Fruit fly (Drosophila melanogaster) whole organism, embryonic: ENCODE data around the gene CG8100.

Experiments used
- Atf3 ChIP-seq: fragments of 200-800 bp; sonication (Bioruptor generic); optimal IDR thresholded peaks from 3 replicates; lab custom pipeline; 2016; ENCODE audit warnings: missing biosample characterization, missing genetic modification characterization
- B-H2 ChIP-seq: fragments of 200-800 bp; sonication (Bioruptor generic); optimal IDR thresholded peaks from 2 replicates; lab custom pipeline; 2018; ENCODE audit warnings: missing biosample characterization, mild to moderate bottlenecking, missing genetic modification characterization
- CG10267 ChIP-seq: fragments of 200-800 bp; sonication (Bioruptor generic); optimal IDR thresholded peaks from 2 replicates; lab custom pipeline; 2018; ENCODE audit warnings: missing biosample characterization, mild to moderate bottlenecking, missing genetic modification characterization, moderate library complexity
- CG10979 ChIP-seq: fragments of 200-800 bp; sonication (Bioruptor generic); optimal IDR thresholded peaks from 2 replicates; lab custom pipeline; 2018; ENCODE audit warnings: missing biosample characterization, mild to moderate bottlenecking, missing genetic modification characterization, moderate library complexity
- CG11504 ChIP-seq: fragments of 200-800 bp; sonication (Bioruptor generic); optimal IDR thresholded peaks from 3 replicates; lab custom pipeline; 2019; ENCODE audit warnings: missing biosample characterization, mild to moderate bottlenecking, missing genetic modification characterization, moderate library complexity
- CG11723 ChIP-seq: fragments of 200-800 bp; sonication (Bioruptor generic); optimal IDR thresholded peaks from 2 replicates; lab custom pipeline; 2017; ENCODE audit warnings: missing biosample characterization, mild to moderate bottlenecking, missing genetic modification characterization
- CG12155 ChIP-seq: fragments of 200-800 bp; sonication (Bioruptor generic); optimal IDR thresholded peaks from 3 replicates; lab custom pipeline; 2016; ENCODE audit warnings: missing biosample characterization, missing genetic modification characterization
- CG13287 ChIP-seq: fragments of 200-800 bp; sonication (Bioruptor generic); IDR thresholded peaks from 2 replicates; pipeline ENCODE4 v1.3.6; 2022; ENCODE audit warnings: missing biosample characterization, missing genetic modification characterization; ENCODE audit not compliant: partially characterized antibody
- CG14860 ChIP-seq: fragments of 200-800 bp; sonication (Bioruptor generic); IDR thresholded peaks from 3 replicates; pipeline ENCODE4 v1.3.6; 2022; ENCODE audit warnings: missing biosample characterization, missing genetic modification characterization; ENCODE audit not compliant: partially characterized antibody
- CG1529 ChIP-seq: fragments of 200-800 bp; sonication (Bioruptor generic); optimal IDR thresholded peaks from 3 replicates; lab custom pipeline; 2018; ENCODE audit warnings: missing biosample characterization, missing genetic modification characterization
- CG1602 ChIP-seq: fragments of 200-800 bp; sonication (Bioruptor generic); optimal IDR thresholded peaks from 3 replicates; lab custom pipeline; 2016; ENCODE audit warnings: missing biosample characterization, missing genetic modification characterization
- CG16813 ChIP-seq: fragments of 200-800 bp; sonication (Bioruptor generic); IDR thresholded peaks from 3 replicates; pipeline ENCODE4 v1.3.6; 2022; ENCODE audit warnings: missing biosample characterization, missing genetic modification characterization; ENCODE audit not compliant: partially characterized antibody
- CG17186 ChIP-seq: fragments of 200-800 bp; sonication (Bioruptor generic); optimal IDR thresholded peaks from 3 replicates; lab custom pipeline; 2017; ENCODE audit warnings: missing biosample characterization, missing genetic modification reagents, missing genetic modification characterization
- CG17328 ChIP-seq: fragments of 200-800 bp; sonication (Bioruptor generic); IDR thresholded peaks from 2 replicates; pipeline ENCODE4 v1.3.6; 2022; ENCODE audit warnings: missing biosample characterization, missing genetic modification characterization
- CG17612 ChIP-seq: fragments of 200-800 bp; sonication (Bioruptor generic); IDR thresholded peaks from 2 replicates; pipeline ENCODE4 v1.3.6; 2022; ENCODE audit warnings: missing biosample characterization, missing genetic modification characterization
- CG18599 ChIP-seq: fragments of 200-800 bp; sonication (Bioruptor generic); optimal IDR thresholded peaks from 3 replicates; lab custom pipeline; 2017; ENCODE audit warnings: missing biosample characterization, missing genetic modification characterization, mild to moderate bottlenecking, moderate library complexity, missing genetic modification reagents
- CG31388 ChIP-seq: fragments of 200-800 bp; sonication (Bioruptor generic); optimal IDR thresholded peaks from 2 replicates; lab custom pipeline; 2016; ENCODE audit warnings: missing biosample characterization, missing genetic modification characterization
- CG33557 ChIP-seq: fragments of 200-800 bp; sonication (Bioruptor generic); optimal IDR thresholded peaks from 2 replicates; lab custom pipeline; 2019; ENCODE audit warnings: missing biosample characterization, mild to moderate bottlenecking, missing genetic modification characterization, moderate library complexity
- CG34422 ChIP-seq: fragments of 200-800 bp; sonication (Bioruptor generic); IDR thresholded peaks from 3 replicates; pipeline ENCODE4 v1.3.6; 2022; ENCODE audit warnings: missing biosample characterization, missing genetic modification characterization
- CG3726 ChIP-seq: fragments of 200-800 bp; sonication (Bioruptor generic); IDR thresholded peaks from 3 replicates; pipeline ENCODE4, ENCODE4 v1.3.6; 2022; ENCODE audit warnings: missing biosample characterization, missing genetic modification characterization
- CG4282 ChIP-seq: fragments of 200-800 bp; sonication (Bioruptor generic); optimal IDR thresholded peaks from 2 replicates; lab custom pipeline; 2016; ENCODE audit warnings: missing biosample characterization, missing genetic modification characterization
- CG4360 ChIP-seq: fragments of 200-800 bp; sonication (Bioruptor generic); IDR thresholded peaks from 2 replicates; pipeline ENCODE4 v1.3.6; 2022; ENCODE audit warnings: missing biosample characterization, missing genetic modification characterization
- CG4707 ChIP-seq: fragments of 200-800 bp; sonication (Bioruptor generic); optimal IDR thresholded peaks from 2 replicates; lab custom pipeline; 2018; ENCODE audit warnings: missing biosample characterization, mild to moderate bottlenecking, missing genetic modification characterization, moderate library complexity
- CG5245 ChIP-seq: fragments of 200-800 bp; sonication (Bioruptor generic); optimal IDR thresholded peaks from 3 replicates; lab custom pipeline; 2016; ENCODE audit warnings: missing biosample characterization, missing genetic modification characterization
- CG6272 ChIP-seq: fragments of 200-800 bp; sonication (Bioruptor generic); IDR thresholded peaks from 2 replicates; pipeline ENCODE4 v1.3.6; 2022; ENCODE audit warnings: missing biosample characterization, missing genetic modification characterization
- CG6854 ChIP-seq: fragments of 200-800 bp; sonication (Bioruptor generic); optimal IDR thresholded peaks from 3 replicates; lab custom pipeline; 2017; ENCODE audit warnings: missing biosample characterization, mild to moderate bottlenecking, missing genetic modification characterization
- CG8478 ChIP-seq: fragments of >200 bp; optimal IDR thresholded peaks from 2 replicates; lab custom pipeline; 2018
- CG8765 ChIP-seq: fragments of 200-800 bp; sonication (Bioruptor generic); IDR thresholded peaks from 2 replicates; pipeline ENCODE4 v1.3.6; 2022; ENCODE audit warnings: missing biosample characterization, missing genetic modification characterization
- CG9727 ChIP-seq: fragments of 200-800 bp; sonication (Bioruptor generic); optimal IDR thresholded peaks from 3 replicates; lab custom pipeline; 2017; ENCODE audit warnings: missing biosample characterization, mild to moderate bottlenecking, missing genetic modification characterization
- CoRest ChIP-seq: fragments of 200-800 bp; sonication (Bioruptor generic); optimal IDR thresholded peaks from 3 replicates; lab custom pipeline; 2018; ENCODE audit warnings: missing biosample characterization, mild to moderate bottlenecking, missing genetic modification characterization, moderate library complexity
- Deaf1 ChIP-seq: fragments of 200-800 bp; optimal IDR thresholded peaks from 3 replicates; lab custom pipeline; 2019; ENCODE audit warnings: missing biosample characterization, mild to moderate bottlenecking, missing genetic modification characterization, moderate library complexity
- Dp ChIP-seq: fragments of 200-800 bp; sonication (Bioruptor generic); optimal IDR thresholded peaks from 2 replicates; lab custom pipeline; 2018; ENCODE audit warnings: missing biosample characterization, mild to moderate bottlenecking, missing genetic modification characterization, moderate library complexity
- HLHmδ ChIP-seq: fragments of 200-800 bp; sonication (Bioruptor generic); optimal IDR thresholded peaks from 2 replicates; lab custom pipeline; 2018; ENCODE audit warnings: missing biosample characterization, mild to moderate bottlenecking, missing genetic modification characterization, moderate library complexity
- Hr51 ChIP-seq, 2 experiments: fragments of 200-800 bp; sonication (Bioruptor generic); optimal IDR thresholded peaks; 2 replicates in 1 of 2; 3 replicates in 1 of 2; lab custom pipeline; 2016 to 2018; ENCODE audit warnings: missing biosample characterization in 2 of 2, missing genetic modification characterization in 2 of 2, mild to moderate bottlenecking in 1 of 2, moderate library complexity in 1 of 2
- Oli ChIP-seq: fragments of 200-800 bp; sonication (Bioruptor generic); optimal IDR thresholded peaks from 2 replicates; lab custom pipeline; 2018; ENCODE audit warnings: missing biosample characterization, mild to moderate bottlenecking, missing genetic modification characterization, moderate library complexity
- Rx ChIP-seq: fragments of 200-800 bp; sonication (Bioruptor generic); IDR thresholded peaks from 2 replicates; pipeline ENCODE4 v1.3.6; 2022; ENCODE audit warnings: missing biosample characterization, missing genetic modification characterization
- Six4 ChIP-seq: fragments of 200-800 bp; sonication (Bioruptor generic); optimal IDR thresholded peaks from 2 replicates; lab custom pipeline; 2016; ENCODE audit warnings: missing biosample characterization, missing genetic modification characterization
- Stat92E ChIP-seq, 3 experiments: fragments of >200 bp in 2 of 3; fragments of 200-800 bp in 1 of 3; sonication (Bioruptor generic) in 1 of 3; optimal IDR thresholded peaks; 2 replicates each; lab custom pipeline; 2017 to 2019; ENCODE audit warnings: missing biosample characterization in 3 of 3, missing genetic modification characterization in 3 of 3, mild to moderate bottlenecking in 1 of 3, moderate library complexity in 1 of 3
- oc ChIP-seq: fragments of 200-800 bp; sonication (Bioruptor generic); optimal IDR thresholded peaks from 2 replicates; lab custom pipeline; 2018; ENCODE audit warnings: missing biosample characterization, mild to moderate bottlenecking, missing genetic modification characterization, moderate library complexity
- odd ChIP-seq: fragments of 200-800 bp; sonication (Bioruptor generic); optimal IDR thresholded peaks from 2 replicates; lab custom pipeline; 2017; ENCODE audit warnings: missing biosample characterization, mild to moderate bottlenecking, missing genetic modification characterization
- pho ChIP-seq: fragments of 200-800 bp; sonication (Bioruptor generic); optimal IDR thresholded peaks from 2 replicates; lab custom pipeline; 2016; ENCODE audit warnings: missing biosample characterization, missing genetic modification characterization
- repo ChIP-seq: fragments of 200-800 bp; sonication (Bioruptor generic); optimal IDR thresholded peaks from 2 replicates; lab custom pipeline; 2016; ENCODE audit warnings: missing biosample characterization, missing genetic modification characterization
- ro ChIP-seq: fragments of 200-800 bp; sonication (Bioruptor generic); IDR thresholded peaks from 2 replicates; pipeline ENCODE4 v1.3.6; 2022; ENCODE audit warnings: missing biosample characterization, missing genetic modification characterization
- sima ChIP-seq: fragments of 200-800 bp; sonication (Bioruptor generic); optimal IDR thresholded peaks from 2 replicates; lab custom pipeline; 2016; ENCODE audit warnings: missing biosample characterization, missing genetic modification characterization
- slbo ChIP-seq: fragments of 200-800 bp; sonication (Bioruptor generic); IDR thresholded peaks from 2 replicates; pipeline ENCODE4 v1.3.6; 2022; ENCODE audit warnings: missing biosample characterization, missing genetic modification characterization
- stwl ChIP-seq: fragments of 200-800 bp; sonication (Bioruptor generic); optimal IDR thresholded peaks from 3 replicates; lab custom pipeline; 2018; ENCODE audit warnings: missing biosample characterization, mild to moderate bottlenecking, missing genetic modification characterization, moderate library complexity
- tna ChIP-seq: fragments of 200-800 bp; sonication (Bioruptor generic); IDR thresholded peaks from 2 replicates; pipeline ENCODE4 v1.3.6; 2022; ENCODE audit warnings: missing biosample characterization, missing genetic modification characterization; ENCODE audit not compliant: partially characterized antibody
- unpg ChIP-seq: fragments of 200-800 bp; sonication (Bioruptor generic); optimal IDR thresholded peaks from 3 replicates; lab custom pipeline; 2018; ENCODE audit warnings: missing biosample characterization, mild to moderate bottlenecking, missing genetic modification characterization, moderate library complexity
- usp ChIP-seq: fragments of >200 bp; optimal IDR thresholded peaks from 2 replicates; lab custom pipeline; 2017; ENCODE audit warnings: missing biosample characterization, missing genetic modification characterization
- vfl ChIP-seq: fragments of 200-800 bp; sonication (Bioruptor generic); optimal IDR thresholded peaks from 2 replicates; lab custom pipeline; 2016; ENCODE audit warnings: missing biosample characterization, missing genetic modification characterization

CG8100 gene

dm6 chr3L:14111411-14111810 lies 28.0 kb downstream of the CG8100 start (continued):
- TF ChIP-seq Stat92E (GFP tag; optimal IDR thresholded peaks at IDR 0.05; lab: Kevin White, UChicago) (peak in 1 of 3 experiments; percentile 64), CG4360 (GFP tag; lab: Robert Waterston, UW) (no peak), CG17186 (GFP tag; lab: Kevin White, UChicago) (no peak), unpg (peak; percentile 73), Dp (GFP tag; lab: Kevin White, UChicago) (peak; percentile 16), vfl (GFP tag; lab: Kevin White, UChicago) (peak; percentile 64), Deaf1 (tag; lab: Kevin White, UChicago) (peak; percentile 17), usp (GFP tag; lab: Kevin White, UChicago) (no peak), Oli (tag; lab: Kevin White, UChicago) (peak; percentile 56), CG11504 (tag; lab: Kevin White, UChicago) (peak; percentile 64), Atf3 (GFP tag; lab: Kevin White, UChicago) (peak; percentile 76), CG33557 (GFP tag; lab: Kevin White, UChicago) (peak; percentile 16), HLHmδ (GFP tag; lab: Kevin White, UChicago) (peak; percentile 33), CG18599 (GFP tag; lab: Kevin White, UChicago) (no peak), CG5245 (GFP tag; lab: Kevin White, UChicago) (peak; percentile 82), slbo (peak; percentile 95), CG17328 (GFP tag; lab: Robert Waterston, UW) (peak; percentile 65), CG10979 (tag; lab: Kevin White, UChicago) (peak; percentile 73), oc (tag; lab: Kevin White, UChicago) (peak; percentile 64), CG1529 (peak; percentile 11), sima (GFP tag; lab: Kevin White, UChicago) (peak; percentile 40), CoRest (peak; percentile 84), CG8478 (lab: Kevin White, UChicago) (peak; percentile 93), pho (GFP tag; lab: Kevin White, UChicago) (peak; percentile 82), CG16813 (peak; percentile 66), CG17612 (GFP tag; lab: Robert Waterston, UW) (peak; percentile 61), B-H2 (GFP tag; lab: Kevin White, UChicago) (peak; percentile 78), CG6272 (GFP tag; lab: Robert Waterston, UW) (peak; percentile 73), CG9727 (GFP tag; lab: Kevin White, UChicago) (peak; percentile 24), CG4707 (GFP tag; lab: Kevin White, UChicago) (peak; percentile 33), Rx (GFP tag; lab: Robert Waterston, UW) (peak; percentile 81), CG3726 (GFP tag; lab: Robert Waterston, UW) (peak; percentile 35; the same call in 1 of the 3 replicates), CG1602 (peak; percentile 89), CG4282 (peak; percentile 89), CG6854 (GFP tag; lab: Kevin White, UChicago) (no peak), ro (GFP tag; lab: Robert Waterston, UW) (peak; percentile 73; the same call in 1 of the 2 replicates), CG13287 (GFP tag; lab: Robert Waterston, UW) (peak; percentile 37; the same call in 1 of the 2 replicates), tna (GFP tag; lab: Robert Waterston, UW) (no peak; the same call in 1 of the 2 replicates), repo (GFP tag; lab: Kevin White, UChicago) (peak; percentile 68), stwl (peak; percentile 73), Hr51 (GFP tag; optimal IDR thresholded peaks at IDR 0.05; lab: Kevin White, UChicago) (peak; percentile 55 to 79), odd (peak; percentile 18), CG8765 (GFP tag; lab: Robert Waterston, UW) (peak; percentile 79), CG12155 (peak; percentile 78), CG11723 (GFP tag; lab: Kevin White, UChicago) (peak; percentile 11), CG31388 (GFP tag; lab: Kevin White, UChicago) (peak; percentile 69), Six4 (GFP tag; lab: Kevin White, UChicago) (peak; percentile 55), CG34422 (GFP tag; lab: Robert Waterston, UW) (peak; percentile 90), CG10267 (tag; lab: Kevin White, UChicago) (peak; percentile 72), CG14860 (GFP tag; lab: Robert Waterston, UW) (no peak)
